Worm (Caenorhabditis elegans): ENCODE measurements around the gene C33G8.13.

C33G8.13 gene

DNA sequence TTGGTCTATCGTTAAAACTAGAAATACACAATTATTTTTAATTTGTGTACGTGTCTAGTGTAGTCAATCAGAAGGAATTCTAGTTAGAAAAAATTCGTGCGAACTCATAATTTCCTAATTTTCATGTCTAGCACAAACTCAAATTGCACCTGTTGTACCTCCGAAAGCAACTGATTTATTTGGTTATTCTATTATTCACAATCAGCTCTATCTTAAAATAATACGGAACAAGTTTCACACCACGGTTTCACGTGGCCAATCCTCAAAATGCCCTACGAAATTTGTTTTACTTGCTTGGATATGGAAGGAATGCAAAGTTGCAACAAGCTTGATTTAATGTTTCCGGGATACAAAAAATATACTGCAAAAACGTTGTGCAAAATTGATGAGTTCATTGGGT is 3.2 kb downstream of the C33G8.13 start, which contains the start of gene srw-127:
Gene srw-127 (plus strand): TSS at position 301 of the 400 bp plus-strand sequence.
- TF ChIP-seq unc-62 (GFP tag; optimal IDR thresholded peaks at IDR 0.05): no peak

- no peak for TF ChIP-seq unc-62 (GFP tag; optimal IDR thresholded peaks at IDR 0.05)
Observed at ce11 chrV:7009461-7009860, 6.3 kb downstream of the C33G8.13 start, which contains the start of gene C33G8.2. Gene C33G8.2 (plus strand): TSS chrV:7009761.

DNA sequence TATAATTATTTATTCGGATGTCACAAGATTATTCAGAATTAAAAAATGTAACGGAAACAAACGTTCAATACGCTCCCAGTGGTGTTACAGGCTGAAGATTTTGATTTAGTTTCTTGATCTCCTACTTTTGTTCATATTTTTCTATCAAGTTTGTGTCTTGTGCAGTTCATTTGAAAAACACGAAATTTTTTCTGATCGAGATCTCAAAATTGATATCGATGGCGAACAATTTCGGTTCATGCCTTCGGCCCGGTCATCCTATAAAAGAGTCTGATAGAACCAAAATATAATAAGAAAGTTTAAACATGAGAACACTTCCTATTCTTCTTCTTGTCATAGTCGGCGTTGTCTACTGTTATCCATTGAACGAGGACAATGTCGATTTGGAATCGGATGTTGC is 8.5 kb downstream of the C33G8.13 start, which contains the start of gene drd-10:
Gene drd-10 (plus strand): TSS at position 301 of the 400 bp plus-strand sequence.
- TF ChIP-seq unc-62 (GFP tag; optimal IDR thresholded peaks at IDR 0.05): no peak

DNA sequence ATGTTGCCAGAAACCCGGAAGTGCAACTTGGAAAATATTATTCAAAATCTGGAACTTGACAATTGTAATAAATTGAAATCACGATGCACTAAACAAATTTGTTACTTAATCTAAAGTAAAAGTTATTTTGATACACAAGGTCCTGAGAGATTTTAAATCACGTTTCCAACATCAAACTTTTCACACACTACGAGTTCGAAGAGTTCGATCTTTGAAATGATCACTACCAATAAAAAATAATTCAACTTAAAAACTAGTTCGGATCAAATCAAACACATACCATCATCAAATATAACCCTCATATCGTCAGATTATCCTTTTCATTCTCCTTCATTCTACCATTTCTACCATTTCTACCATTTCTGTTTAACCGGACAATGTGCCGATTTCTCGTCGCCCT is 9.8 kb downstream of the C33G8.13 start, which contains the start of gene spig-10:
Gene spig-10 (plus strand): TSS at position 301 of the 400 bp plus-strand sequence.
- TF ChIP-seq unc-62 (GFP tag; optimal IDR thresholded peaks at IDR 0.05): no peak

DNA sequence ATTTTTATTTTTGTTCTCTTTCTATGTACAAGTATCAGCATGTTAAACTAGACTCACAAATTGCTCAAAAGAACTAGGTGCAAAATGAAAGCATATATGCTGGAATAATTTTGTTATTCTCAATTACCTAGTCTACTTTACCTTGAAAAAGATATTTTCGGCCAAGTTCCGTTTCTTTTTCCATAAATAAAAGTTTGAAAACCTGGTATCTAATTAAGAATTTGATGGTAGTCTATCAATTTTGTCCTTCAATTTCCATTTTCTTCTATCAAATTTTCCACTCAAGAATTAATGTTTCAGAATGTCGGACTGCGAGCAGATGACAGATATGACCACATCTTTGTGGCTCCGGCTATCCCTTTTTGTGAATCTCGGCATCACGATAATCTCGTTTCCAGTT is 11.9 kb downstream of the C33G8.13 start, which contains the start of gene srab-4:
Gene srab-4 (plus strand): TSS at position 301 of the 400 bp plus-strand sequence.
- TF ChIP-seq unc-62 (GFP tag; optimal IDR thresholded peaks at IDR 0.05): no peak

DNA sequence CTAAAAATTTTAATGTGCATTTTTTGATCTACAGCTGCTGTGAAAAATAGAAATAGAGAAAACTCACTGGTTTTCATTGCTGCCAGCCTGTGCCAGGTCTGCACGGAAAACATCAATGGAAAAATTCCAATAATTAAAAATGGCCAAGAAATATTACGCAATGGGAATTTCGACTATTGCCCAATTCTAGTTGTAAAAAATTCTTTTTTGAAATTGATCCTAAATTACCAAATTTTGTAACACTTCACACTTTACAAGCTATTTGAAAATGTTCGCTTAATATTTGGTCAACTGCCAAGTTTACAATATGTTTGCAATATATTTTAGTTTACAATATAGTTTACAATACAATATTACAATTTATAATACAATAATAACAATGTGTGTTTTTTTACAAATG is 15.0 kb downstream of the C33G8.13 start:
- no peak for TF ChIP-seq unc-62 (GFP tag; optimal IDR thresholded peaks at IDR 0.05)

- no peak for TF ChIP-seq unc-62 (GFP tag; optimal IDR thresholded peaks at IDR 0.05)
Observed at ce11 chrV:6998303-6998884, 17.4 kb downstream of the C33G8.13 start, which contains the start of gene nhr-42. Gene nhr-42 (plus strand): TSS chrV:6998819.

- no peak for TF ChIP-seq unc-62 (GFP tag; optimal IDR thresholded peaks at IDR 0.05)
Observed at ce11 chrV:6997041-6997552, 18.7 kb downstream of the C33G8.13 start, which contains the start of gene nhr-107. Gene nhr-107 (minus strand): TSS chrV:6997091.

DNA sequence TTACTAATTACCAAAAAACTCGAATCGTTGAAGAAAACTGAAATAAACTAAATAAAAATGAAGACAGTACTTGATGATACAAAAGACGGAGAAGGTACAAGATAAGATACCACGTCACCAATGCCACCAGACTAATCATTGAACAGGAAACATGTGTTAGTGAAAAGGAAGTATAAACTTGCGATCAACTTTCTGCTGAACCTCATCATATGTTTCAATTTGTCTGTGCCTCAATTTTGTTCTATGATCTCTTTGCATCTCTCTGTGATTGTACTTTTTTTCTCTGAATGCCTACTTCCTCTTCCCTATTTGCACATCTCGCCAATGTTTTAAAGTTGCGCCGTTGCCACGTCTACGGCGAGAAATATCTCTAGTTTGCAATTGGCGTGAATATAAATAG is 21.8 kb downstream of the C33G8.13 start:
- no peak for TF ChIP-seq unc-62 (GFP tag; optimal IDR thresholded peaks at IDR 0.05)

ce11 chrV:6991771-6992170 is 24.0 kb downstream of the C33G8.13 start, which contains the start of gene nhr-162:
Gene nhr-162 (minus strand): TSS chrV:6991871.
- TF ChIP-seq unc-62 (GFP tag; optimal IDR thresholded peaks at IDR 0.05): no peak

DNA sequence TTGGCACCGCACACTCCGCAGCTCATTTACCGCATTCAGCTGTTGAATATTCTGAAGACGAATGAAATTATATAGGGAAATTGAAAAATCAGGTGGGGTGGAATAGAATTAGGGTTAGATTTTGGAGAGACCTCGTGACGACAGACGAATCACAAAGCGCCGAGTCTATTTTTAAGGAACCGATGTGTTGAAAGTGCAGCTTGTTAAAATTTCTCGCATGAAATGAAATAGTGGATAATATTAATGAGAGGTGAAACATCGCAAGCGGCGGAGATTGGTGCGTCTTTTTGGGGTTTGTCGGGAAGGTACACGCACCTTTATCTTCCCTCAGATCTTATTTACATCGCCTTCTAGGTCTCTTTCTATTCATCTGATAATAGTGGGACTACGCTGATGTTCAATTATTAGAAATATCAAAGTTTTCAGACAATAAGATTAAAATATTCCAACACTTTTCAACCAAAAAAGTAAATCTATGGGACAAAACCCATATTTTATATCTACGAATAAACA is 26.1 kb downstream of the C33G8.13 start, which contains the start of gene nhr-140:
Gene nhr-140 (minus strand): TSS at position 51 of the 513 bp plus-strand sequence.
- TF ChIP-seq unc-62 (GFP tag; optimal IDR thresholded peaks at IDR 0.05): no peak

DNA sequence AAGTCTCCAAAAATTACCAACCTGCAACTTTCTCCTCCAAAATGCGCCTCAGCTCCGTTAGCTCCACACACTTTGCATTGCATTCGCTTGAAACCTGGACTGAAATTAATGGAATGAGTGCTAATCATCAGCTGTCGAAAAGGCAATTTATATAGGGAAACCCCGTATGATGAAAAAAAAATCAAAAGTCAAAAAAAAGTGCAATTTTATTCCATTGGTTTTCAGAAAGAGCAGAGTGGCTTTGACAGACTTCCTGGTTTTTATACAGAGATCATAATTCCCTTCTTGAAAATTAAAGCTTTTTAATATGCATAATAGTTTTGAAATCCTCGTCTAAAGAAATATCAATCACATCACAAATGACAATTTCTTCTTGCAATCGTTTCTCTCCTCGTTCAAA is 28.1 kb downstream of the C33G8.13 start, which contains the start of gene nhr-139:
Gene nhr-139 (minus strand): TSS at position 101 of the 400 bp plus-strand sequence.
- no peak for TF ChIP-seq unc-62 (GFP tag; optimal IDR thresholded peaks at IDR 0.05)

ce11 chrV:6985943-6986342 is 29.8 kb downstream of the C33G8.13 start, which contains the start of gene nhr-163:
Gene nhr-163 (minus strand): TSS chrV:6986043.
- no peak for TF ChIP-seq unc-62 (GFP tag; optimal IDR thresholded peaks at IDR 0.05)

DNA sequence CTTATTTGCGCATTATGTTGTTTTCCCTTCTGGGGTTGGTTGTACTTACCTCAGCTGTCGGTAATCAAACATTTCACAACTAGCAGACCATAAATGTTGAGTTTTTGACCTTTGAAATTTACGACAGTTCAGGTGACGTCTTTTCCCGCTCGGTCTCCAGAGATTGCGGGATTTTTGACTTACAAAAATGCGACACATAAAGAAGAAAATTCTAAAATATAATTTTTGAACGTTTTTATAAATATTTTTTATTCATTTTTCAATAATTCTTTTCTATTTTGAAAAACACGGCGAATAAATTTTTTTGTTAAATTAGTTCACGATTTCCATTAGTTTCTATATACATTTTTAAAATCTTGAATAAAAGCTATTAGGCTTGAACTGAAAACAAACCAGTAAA is 33.0 kb downstream of the C33G8.13 start, which contains the start of gene nhr-161:
Gene nhr-161 (minus strand): TSS at position 101 of the 400 bp plus-strand sequence.
- no peak for TF ChIP-seq unc-62 (GFP tag; optimal IDR thresholded peaks at IDR 0.05)

ce11 chrV:6979019-6979418 is 36.8 kb downstream of the C33G8.13 start, which contains the start of gene sre-12:
Gene sre-12 (minus strand): TSS chrV:6979119.
- TF ChIP-seq unc-62 (GFP tag; optimal IDR thresholded peaks at IDR 0.05): no peak

ce11 chrV:6976047-6976446 is 39.7 kb downstream of the C33G8.13 start, which contains the start of gene srx-16:
Gene srx-16 (plus strand): TSS chrV:6976347.
- no peak for TF ChIP-seq unc-62 (GFP tag; optimal IDR thresholded peaks at IDR 0.05)

Data from whole organism, dauer.